Worm (Caenorhabditis elegans): ENCODE results near the gene C24A3.4.

Gene C24A3.4

ce11 chrX:8971461-8971860 lies 20.7 kb upstream of the C24A3.4 start (continued):
- TF ChIP-seq hpl-2 (GFP tag; optimal IDR thresholded peaks at IDR 0.05) (no peak), lin-13 (GFP tag; optimal IDR thresholded peaks at IDR 0.05) (no peak), mab-9 (GFP tag; IDR thresholded peaks at IDR 0.05) (no peak), pqm-1 (tag; optimal IDR thresholded peaks at IDR 0.05) (no peak), lin-35 (GFP tag; optimal IDR thresholded peaks at IDR 0.05) (peak in 1 of 2 experiments; percentile 11), blmp-1 (tag; optimal IDR thresholded peaks at IDR 0.05) (no peak), hlh-17 (GFP tag; optimal IDR thresholded peaks at IDR 0.05; ENCODE audit: borderline replicate concordance) (no peak), sptf-1 (tag; optimal IDR thresholded peaks at IDR 0.05) (no peak), rnt-1 (tag; optimal IDR thresholded peaks at IDR 0.05) (no peak), tlp-1 (tag; optimal IDR thresholded peaks at IDR 0.05) (no peak), lsy-2 (tag; optimal IDR thresholded peaks at IDR 0.05) (peak in 1 of 2 experiments; percentile 28), skn-1 (tag; optimal IDR thresholded peaks at IDR 0.05) (peak; percentile 15), egl-13 (tag; optimal IDR thresholded peaks at IDR 0.05) (no peak), Y116A8C.19 (tag; optimal IDR thresholded peaks at IDR 0.05; ENCODE audit: borderline replicate concordance) (no peak), zip-4 (GFP tag; optimal IDR thresholded peaks at IDR 0.05) (peak; percentile 9), mep-1 (tag; optimal IDR thresholded peaks at IDR 0.05) (peak; percentile 47), C16A3.4 (tag; optimal IDR thresholded peaks at IDR 0.05) (no peak), ceh-82 (tag; optimal IDR thresholded peaks at IDR 0.05) (peak in 1 of 3 experiments; percentile 2), unc-98 (GFP tag; IDR thresholded peaks at IDR 0.05) (no peak), nhr-20 (tag; optimal IDR thresholded peaks at IDR 0.05) (peak; percentile 63), unc-86 (tag; optimal IDR thresholded peaks at IDR 0.05) (no peak), grh-1 (GFP tag; IDR thresholded peaks at IDR 0.05) (no peak), ceh-90 (tag; optimal IDR thresholded peaks at IDR 0.05) (no peak), vab-15 (tag; optimal IDR thresholded peaks at IDR 0.05) (no peak), nhr-71 (tag; optimal IDR thresholded peaks at IDR 0.05) (peak; percentile 53), C34B4.2 (tag; optimal IDR thresholded peaks at IDR 0.05) (no peak), C04F5.9 (tag; optimal IDR thresholded peaks at IDR 0.05) (no peak), tbx-2 (tag; optimal IDR thresholded peaks at IDR 0.05) (peak; percentile 30), fkh-8 (tag; optimal IDR thresholded peaks at IDR 0.05) (no peak), ets-5 (GFP tag; IDR thresholded peaks at IDR 0.05) (no peak), nhr-84 (tag; optimal IDR thresholded peaks at IDR 0.05) (no peak), pag-3 (tag; optimal IDR thresholded peaks at IDR 0.05; ENCODE audit: borderline replicate concordance, insufficient read depth) (no peak), nhr-47 (tag; optimal IDR thresholded peaks at IDR 0.05) (peak; percentile 66), nhr-90 (tag; optimal IDR thresholded peaks at IDR 0.05; ENCODE audit: poor library complexity) (peak; percentile 66), mdl-1 (tag; optimal IDR thresholded peaks at IDR 0.05) (peak in 1 of 2 experiments; percentile 31), alr-1 (tag; optimal IDR thresholded peaks at IDR 0.05; ENCODE audit: borderline replicate concordance) (no peak), egl-27 (tag; optimal IDR thresholded peaks at IDR 0.05) (no peak), aly-2 (tag; optimal IDR thresholded peaks at IDR 0.05) (no peak), unc-30 (tag; optimal IDR thresholded peaks at IDR 0.05) (no peak), dpl-1 (GFP tag; optimal IDR thresholded peaks at IDR 0.05) (no peak), elt-3 (tag; optimal IDR thresholded peaks at IDR 0.05) (no peak), nhr-28 (tag; optimal IDR thresholded peaks at IDR 0.05) (no peak), nhr-85 (tag) (peak; percentile 77), sup-37 (GFP tag; optimal IDR thresholded peaks at IDR 0.05) (no peak), lin-39 (tag; optimal IDR thresholded peaks at IDR 0.05) (no peak), ceh-88 (GFP tag; IDR thresholded peaks at IDR 0.05) (no peak), F16B12.6 (tag; optimal IDR thresholded peaks at IDR 0.05) (no peak), swsn-7 (tag; optimal IDR thresholded peaks at IDR 0.05) (peak; percentile 49), nhr-237 (tag; optimal IDR thresholded peaks at IDR 0.05) (no peak), ces-1 (GFP tag; optimal IDR thresholded peaks at IDR 0.05) (no peak), fos-1 (tag; optimal IDR thresholded peaks at IDR 0.05) (no peak), sox-4 (tag; optimal IDR thresholded peaks at IDR 0.05) (no peak), fkh-4 (tag; optimal IDR thresholded peaks at IDR 0.05; ENCODE audit: borderline replicate concordance) (no peak)
